Worm (Caenorhabditis elegans): ENCODE measurements around the gene T28A8.4.

- TF ChIP-seq ZK546.5 (tag; optimal IDR thresholded peaks at IDR 0.05) (no peak), elt-2 (tag; optimal IDR thresholded peaks at IDR 0.05) (no peak), ama-1 (optimal IDR thresholded peaks at IDR 0.05) (no peak), nhr-25 (tag; optimal IDR thresholded peaks at IDR 0.05) (no peak), nhr-76 (tag; optimal IDR thresholded peaks at IDR 0.05) (no peak), ceh-9 (tag; optimal IDR thresholded peaks at IDR 0.05) (no peak), unc-62 (GFP tag; optimal IDR thresholded peaks at IDR 0.05) (no peak), fos-1 (tag; optimal IDR thresholded peaks at IDR 0.05) (no peak)
Observed at ce11 chrIII:13458978-13459596, 44.4 kb upstream of the T28A8.4 start, which contains the start of gene tag-164.

Measured in whole organism, L3 larva.